Worm (Caenorhabditis elegans): ENCODE measurements around the gene F55A11.7.
A peak's percentile ranks its signal among the peaks of the same experiment; 100 is the strongest.

F55A11.7 gene

DNA sequence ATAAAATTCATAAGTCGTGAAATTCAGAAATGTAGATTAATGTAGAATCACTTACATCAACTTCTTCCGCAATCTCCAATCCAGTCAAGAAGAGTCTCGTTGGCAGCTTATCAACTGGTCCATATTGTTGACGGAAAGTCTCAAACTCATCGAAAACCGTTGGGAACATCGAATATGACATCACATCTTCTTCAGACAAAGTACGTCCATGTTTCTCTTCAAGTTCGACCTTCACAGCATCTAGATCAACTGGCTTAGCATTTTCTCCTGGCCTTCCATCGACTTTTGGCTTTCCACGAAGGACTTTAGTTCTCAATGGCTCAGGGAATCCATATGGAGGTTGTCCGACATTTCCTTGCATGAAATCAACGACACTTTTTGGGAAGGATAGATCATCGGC is 31.5 kb upstream of the F55A11.7 start:
- TF ChIP-seq tab-1 (GFP tag; IDR thresholded peaks at IDR 0.05) (no peak), cog-1 (tag; optimal IDR thresholded peaks at IDR 0.05) (no peak), ztf-23 (GFP tag; IDR thresholded peaks at IDR 0.05) (no peak), ztf-29 (GFP tag; IDR thresholded peaks at IDR 0.05) (no peak), T22C8.4 (GFP tag; IDR thresholded peaks at IDR 0.05) (no peak), klf-2 (GFP tag; conservative IDR thresholded peaks at IDR 0.05) (no peak), flt-1 (GFP tag; IDR thresholded peaks at IDR 0.05) (no peak), med-1 (GFP tag; optimal IDR thresholded peaks at IDR 0.05; ENCODE audit: insufficient read depth) (no peak), ref-1 (GFP tag; conservative IDR thresholded peaks at IDR 0.05) (no peak)

- TF ChIP-seq ref-1 (GFP tag; conservative IDR thresholded peaks at IDR 0.05) (no peak), flt-1 (GFP tag; IDR thresholded peaks at IDR 0.05) (no peak), ztf-23 (GFP tag; IDR thresholded peaks at IDR 0.05) (0 out of 2 replicates have a peak, but pooled peaks have one; percentile 29), klf-2 (GFP tag; conservative IDR thresholded peaks at IDR 0.05) (no peak), cog-1 (tag; optimal IDR thresholded peaks at IDR 0.05) (no peak)
Observed at ce11 chrV:11818064-11818463, 30.8 kb upstream of the F55A11.7 start.

DNA sequence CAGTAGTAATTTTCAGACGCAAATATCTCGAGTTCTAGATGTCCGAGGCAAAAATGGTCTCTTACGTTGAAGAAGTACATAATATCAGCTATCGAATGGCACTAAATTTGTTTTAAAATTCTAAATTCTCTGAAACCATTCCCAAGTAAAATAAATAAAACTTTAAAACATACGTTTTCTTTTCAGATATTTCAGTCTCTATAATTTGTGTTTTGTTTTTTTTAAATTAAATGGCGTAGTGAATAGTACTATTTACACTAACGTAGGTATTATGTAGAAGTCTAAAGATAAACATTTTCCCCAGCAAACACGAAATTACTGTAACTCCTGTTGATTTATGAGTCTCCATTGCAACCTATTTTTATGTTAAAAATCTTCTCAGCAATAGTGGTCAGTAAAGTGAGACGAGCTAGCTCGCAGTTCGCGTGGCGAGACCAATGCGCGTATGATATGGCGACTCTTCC is 30.1 kb upstream of the F55A11.7 start:
- TF ChIP-seq klf-2 (GFP tag; conservative IDR thresholded peaks at IDR 0.05) (no peak), flt-1 (GFP tag; IDR thresholded peaks at IDR 0.05) (no peak), ztf-29 (GFP tag; IDR thresholded peaks at IDR 0.05) (no peak), tab-1 (GFP tag; IDR thresholded peaks at IDR 0.05) (no peak)

DNA sequence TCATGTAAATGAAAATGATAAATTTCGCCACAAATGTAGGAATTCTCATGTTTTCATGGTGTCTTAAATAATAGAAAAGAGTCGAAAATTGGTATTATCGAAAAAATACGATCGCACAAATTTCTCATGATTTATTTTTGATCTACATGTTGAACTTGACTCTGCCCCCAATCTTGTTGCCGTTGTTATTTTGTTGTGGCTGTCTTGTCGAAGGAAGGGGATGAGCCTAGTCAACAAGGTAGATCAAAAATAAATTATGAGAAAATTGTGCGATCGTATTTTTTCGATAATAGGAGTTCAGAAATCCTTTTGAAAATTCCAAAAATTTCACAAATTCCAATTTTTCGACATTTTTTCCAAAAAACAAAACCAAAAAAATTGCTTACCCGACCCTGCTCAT is 28.3 kb upstream of the F55A11.7 start:
- no peak for TF ChIP-seq ref-1 (GFP tag; conservative IDR thresholded peaks at IDR 0.05)
- TF ChIP-seq T22C8.4 (GFP tag; IDR thresholded peaks at IDR 0.05) = no peak
- no peak for TF ChIP-seq flt-1 (GFP tag; IDR thresholded peaks at IDR 0.05)
- TF ChIP-seq med-1 (GFP tag; optimal IDR thresholded peaks at IDR 0.05; ENCODE audit: insufficient read depth) = no peak
- no peak for TF ChIP-seq klf-2 (GFP tag; conservative IDR thresholded peaks at IDR 0.05)
- TF ChIP-seq ztf-29 (GFP tag; IDR thresholded peaks at IDR 0.05) = no peak
- TF ChIP-seq cog-1 (tag; optimal IDR thresholded peaks at IDR 0.05) = no peak
- TF ChIP-seq tab-1 (GFP tag; IDR thresholded peaks at IDR 0.05) = no peak
- no peak for TF ChIP-seq ztf-23 (GFP tag; IDR thresholded peaks at IDR 0.05)

DNA sequence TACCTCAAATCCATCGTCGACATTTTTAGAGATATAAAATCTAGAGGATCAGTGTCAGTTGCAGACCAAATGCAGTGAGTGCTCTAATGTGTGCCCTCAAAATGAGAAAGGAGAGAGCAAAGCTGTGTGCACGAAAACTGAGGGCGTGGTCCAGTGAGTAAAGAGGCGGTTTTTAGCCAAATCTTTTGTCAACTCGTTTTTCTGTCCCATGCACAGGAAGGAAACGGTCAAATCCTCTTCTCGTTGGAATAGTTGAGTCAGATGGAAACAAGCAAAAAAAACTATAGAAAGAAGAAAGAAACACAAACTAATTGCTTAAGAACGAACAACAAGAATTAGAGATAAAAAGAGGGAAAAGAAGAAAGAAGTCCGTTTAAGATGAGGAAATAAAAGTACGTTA is 24.7 kb upstream of the F55A11.7 start, which contains the start of gene D2023.3:
TSS of gene D2023.3 (minus strand) at position 101 of the 400 bp plus-strand sequence.
- TF ChIP-seq flt-1 (GFP tag; IDR thresholded peaks at IDR 0.05) (no peak), med-1 (GFP tag; optimal IDR thresholded peaks at IDR 0.05; ENCODE audit: insufficient read depth) (no peak), cog-1 (tag; optimal IDR thresholded peaks at IDR 0.05) (no peak), ref-1 (GFP tag; conservative IDR thresholded peaks at IDR 0.05) (no peak), klf-2 (GFP tag; conservative IDR thresholded peaks at IDR 0.05) (no peak), ztf-29 (GFP tag; IDR thresholded peaks at IDR 0.05) (no peak), tab-1 (GFP tag; IDR thresholded peaks at IDR 0.05) (no peak), ztf-23 (GFP tag; IDR thresholded peaks at IDR 0.05) (no peak), T22C8.4 (GFP tag; IDR thresholded peaks at IDR 0.05) (no peak)

DNA sequence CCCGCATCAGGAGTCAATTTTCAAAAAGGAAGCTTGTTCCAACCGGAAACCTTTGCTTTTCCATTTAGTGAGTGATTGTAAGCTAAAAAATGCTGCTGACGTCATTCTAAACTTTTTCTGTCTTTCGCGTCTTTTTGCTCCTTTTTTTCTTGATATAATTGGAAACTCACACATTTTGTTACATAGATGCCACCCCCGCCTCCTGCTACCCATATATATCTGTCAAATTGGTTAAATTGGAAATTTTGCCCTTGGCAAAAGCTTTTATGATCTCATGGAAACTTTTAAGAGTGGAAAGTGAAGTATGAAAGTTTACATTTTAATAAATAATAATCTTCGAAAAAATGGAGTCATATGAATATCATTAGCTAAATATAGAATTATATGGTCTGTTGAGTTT is 22.7 kb upstream of the F55A11.7 start:
- TF ChIP-seq ztf-23 (GFP tag; IDR thresholded peaks at IDR 0.05) = no peak
- TF ChIP-seq T22C8.4 (GFP tag; IDR thresholded peaks at IDR 0.05) = no peak
- TF ChIP-seq klf-2 (GFP tag; conservative IDR thresholded peaks at IDR 0.05) = no peak
- TF ChIP-seq med-1 (GFP tag; optimal IDR thresholded peaks at IDR 0.05; ENCODE audit: insufficient read depth) = no peak
- no peak for TF ChIP-seq ref-1 (GFP tag; conservative IDR thresholded peaks at IDR 0.05)
- TF ChIP-seq cog-1 (tag; optimal IDR thresholded peaks at IDR 0.05) = no peak

- TF ChIP-seq ztf-29 (GFP tag; IDR thresholded peaks at IDR 0.05) = no peak
- TF ChIP-seq ref-1 (GFP tag; conservative IDR thresholded peaks at IDR 0.05) = no peak
Observed at ce11 chrV:11803518-11803994, 16.3 kb upstream of the F55A11.7 start.

DNA sequence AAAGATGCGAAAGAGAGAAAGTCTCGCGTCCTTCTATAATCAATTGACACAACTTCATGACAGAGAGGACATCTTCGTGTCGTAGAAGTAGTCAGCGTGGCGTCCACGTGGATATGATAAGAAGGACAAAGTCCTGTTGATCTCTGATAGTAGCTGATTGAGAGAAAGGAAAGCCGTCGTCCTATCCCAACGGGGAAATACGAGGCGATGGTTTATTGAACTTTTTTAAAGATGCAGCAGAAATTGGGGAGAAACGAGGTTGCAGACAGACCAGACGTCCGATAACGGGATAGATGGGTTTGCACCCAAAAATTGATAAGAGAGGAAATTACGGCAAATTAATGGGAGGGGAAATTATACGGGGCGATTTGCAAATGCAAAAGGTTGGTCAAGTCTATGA is 15.3 kb upstream of the F55A11.7 start:
- TF ChIP-seq klf-2 (GFP tag; conservative IDR thresholded peaks at IDR 0.05) (no peak), ztf-29 (GFP tag; IDR thresholded peaks at IDR 0.05) (no peak), ztf-23 (GFP tag; IDR thresholded peaks at IDR 0.05) (no peak), tab-1 (GFP tag; IDR thresholded peaks at IDR 0.05) (no peak), flt-1 (GFP tag; IDR thresholded peaks at IDR 0.05) (no peak)

- TF ChIP-seq flt-1 (GFP tag; IDR thresholded peaks at IDR 0.05) = no peak
Observed at ce11 chrV:11801076-11801849, 14.0 kb upstream of the F55A11.7 start.

- no peak for TF ChIP-seq ztf-23 (GFP tag; IDR thresholded peaks at IDR 0.05)
- no peak for TF ChIP-seq ztf-29 (GFP tag; IDR thresholded peaks at IDR 0.05)
- TF ChIP-seq T22C8.4 (GFP tag; IDR thresholded peaks at IDR 0.05) = no peak
- TF ChIP-seq med-1 (GFP tag; optimal IDR thresholded peaks at IDR 0.05; ENCODE audit: insufficient read depth) = no peak
- TF ChIP-seq cog-1 (tag; optimal IDR thresholded peaks at IDR 0.05) = no peak
- TF ChIP-seq klf-2 (GFP tag; conservative IDR thresholded peaks at IDR 0.05) = no peak
- TF ChIP-seq tab-1 (GFP tag; IDR thresholded peaks at IDR 0.05) = no peak
- no peak for TF ChIP-seq flt-1 (GFP tag; IDR thresholded peaks at IDR 0.05)
- no peak for TF ChIP-seq ref-1 (GFP tag; conservative IDR thresholded peaks at IDR 0.05)
Observed at ce11 chrV:11800486-11800885, 13.2 kb upstream of the F55A11.7 start.
